Fruit fly (Drosophila melanogaster) whole organism, embryonic: ENCODE measurements around the gene Ifrd1.

Source experiments
- Adf1 ChIP-seq: fragments of 200-800 bp; sonication (Bioruptor generic); IDR thresholded peaks from 2 replicates; pipeline ENCODE4 v1.3.6; 2022; ENCODE audit warnings: missing biosample characterization, missing genetic modification characterization
- CG10209 ChIP-seq: fragments of 200-800 bp; sonication (Bioruptor generic); optimal IDR thresholded peaks from 3 replicates; lab custom pipeline; 2017; ENCODE audit warnings: missing biosample characterization, mild to moderate bottlenecking, missing genetic modification characterization, missing genetic modification reagents
- CG10267 ChIP-seq: fragments of 200-800 bp; sonication (Bioruptor generic); optimal IDR thresholded peaks from 2 replicates; lab custom pipeline; 2018; ENCODE audit warnings: missing biosample characterization, mild to moderate bottlenecking, missing genetic modification characterization, moderate library complexity
- CG10321 ChIP-seq: fragments of 200-800 bp; sonication (Bioruptor generic); IDR thresholded peaks from 2 replicates; pipeline ENCODE4 v1.3.6; 2022; ENCODE audit warnings: missing biosample characterization, missing genetic modification characterization
- CG12071 ChIP-seq: fragments of 200-800 bp; sonication (Bioruptor generic); optimal IDR thresholded peaks from 3 replicates; lab custom pipeline; 2018; ENCODE audit warnings: missing biosample characterization, mild to moderate bottlenecking, missing genetic modification characterization
- CG12155 ChIP-seq: fragments of 200-800 bp; sonication (Bioruptor generic); optimal IDR thresholded peaks from 3 replicates; lab custom pipeline; 2016; ENCODE audit warnings: missing biosample characterization, missing genetic modification characterization
- CG12769 ChIP-seq: fragments of 200-800 bp; sonication (Bioruptor generic); optimal IDR thresholded peaks from 2 replicates; lab custom pipeline; 2019; ENCODE audit warnings: missing biosample characterization, mild to moderate bottlenecking, missing genetic modification characterization, moderate library complexity
- CG14014 ChIP-seq: fragments of 200-800 bp; sonication (Bioruptor generic); IDR thresholded peaks from 2 replicates; pipeline ENCODE4 v1.3.6; 2022; ENCODE audit warnings: missing biosample characterization, missing genetic modification characterization
- CG15514 ChIP-seq: fragments of 200-800 bp; sonication (Bioruptor generic); optimal IDR thresholded peaks from 3 replicates; lab custom pipeline; 2017; ENCODE audit warnings: missing biosample characterization, missing genetic modification characterization, mild to moderate bottlenecking, moderate library complexity, missing genetic modification reagents
- CG2712 ChIP-seq: fragments of 200-800 bp; optimal IDR thresholded peaks from 3 replicates; lab custom pipeline; 2019; ENCODE audit warnings: missing biosample characterization, mild to moderate bottlenecking, missing genetic modification characterization, moderate library complexity
- CG30020 ChIP-seq: fragments of 200-800 bp; optimal IDR thresholded peaks from 2 replicates; lab custom pipeline; 2019; ENCODE audit warnings: missing biosample characterization, mild to moderate bottlenecking, missing genetic modification characterization, moderate library complexity
- CG3065 ChIP-seq: fragments of 200-800 bp; sonication (Bioruptor generic); optimal IDR thresholded peaks from 2 replicates; lab custom pipeline; 2016; ENCODE audit warnings: missing biosample characterization, missing genetic modification characterization
- CG32772 ChIP-seq: fragments of 200-800 bp; sonication (Bioruptor generic); IDR thresholded peaks from 2 replicates; pipeline ENCODE4 v1.3.6; 2022; ENCODE audit warnings: missing biosample characterization, missing genetic modification characterization
- CG3726 ChIP-seq: fragments of 200-800 bp; sonication (Bioruptor generic); IDR thresholded peaks from 3 replicates; pipeline ENCODE4, ENCODE4 v1.3.6; 2022; ENCODE audit warnings: missing biosample characterization, missing genetic modification characterization
- CG4282 ChIP-seq: fragments of 200-800 bp; sonication (Bioruptor generic); optimal IDR thresholded peaks from 2 replicates; lab custom pipeline; 2016; ENCODE audit warnings: missing biosample characterization, missing genetic modification characterization
- CG7372 ChIP-seq: fragments of 200-800 bp; sonication (Bioruptor generic); IDR thresholded peaks from 2 replicates; pipeline ENCODE4 v1.3.6; 2022; ENCODE audit warnings: missing biosample characterization, missing genetic modification characterization
- CG7987 ChIP-seq: fragments of 200-800 bp; sonication (Bioruptor generic); optimal IDR thresholded peaks from 2 replicates; lab custom pipeline; 2018; ENCODE audit warnings: missing biosample characterization, mild to moderate bottlenecking, missing genetic modification characterization, moderate library complexity
- CG9876 ChIP-seq: fragments of 200-800 bp; sonication (Bioruptor generic); optimal IDR thresholded peaks from 2 replicates; lab custom pipeline; 2016; ENCODE audit warnings: missing biosample characterization, missing genetic modification characterization
- Camta ChIP-seq: fragments of 200-800 bp; sonication (Bioruptor generic); optimal IDR thresholded peaks from 2 replicates; lab custom pipeline; 2016; ENCODE audit warnings: missing biosample characterization, missing genetic modification characterization
- E2f2 ChIP-seq: fragments of 200-800 bp; sonication (Bioruptor generic); IDR thresholded peaks from 2 replicates; pipeline ENCODE4 v1.3.6; 2022; ENCODE audit warnings: missing biosample characterization, missing genetic modification characterization
- ERR ChIP-seq: fragments of 200-800 bp; sonication (Bioruptor generic); optimal IDR thresholded peaks from 2 replicates; lab custom pipeline; 2016; ENCODE audit warnings: missing biosample characterization, missing genetic modification characterization
- Eip74EF ChIP-seq, 2 experiments: fragments of 200-800 bp in 1 of 2; fragments of >200 bp in 1 of 2; sonication (Bioruptor generic) in 1 of 2; optimal IDR thresholded peaks; 2 replicates each; lab custom pipeline; 2017 to 2019; ENCODE audit warnings: missing biosample characterization in 2 of 2, missing genetic modification characterization in 2 of 2, mild to moderate bottlenecking in 1 of 2, moderate library complexity in 1 of 2
- Gug ChIP-seq: fragments of 200-800 bp; sonication (Bioruptor generic); IDR thresholded peaks from 4 replicates; pipeline ENCODE4 v1.3.6; 2022; ENCODE audit warnings: missing biosample characterization, missing genetic modification characterization
- HHEX ChIP-seq: fragments of 200-800 bp; sonication (Bioruptor generic); optimal IDR thresholded peaks from 3 replicates; lab custom pipeline; 2017; ENCODE audit warnings: missing biosample characterization, mild to moderate bottlenecking, missing genetic modification characterization, missing genetic modification reagents
- Hr3 ChIP-seq: fragments of 200-800 bp; sonication (Bioruptor generic); optimal IDR thresholded peaks from 3 replicates; lab custom pipeline; 2016; ENCODE audit warnings: missing biosample characterization, missing genetic modification characterization
- MBD-R2 ChIP-seq: fragments of 200-800 bp; sonication (Bioruptor generic); IDR thresholded peaks from 2 replicates; pipeline ENCODE4 v1.3.6; 2022; ENCODE audit warnings: missing biosample characterization, missing genetic modification characterization
- Mad ChIP-seq: fragments of 200-800 bp; sonication (Bioruptor generic); optimal IDR thresholded peaks from 2 replicates; lab custom pipeline; 2016; ENCODE audit warnings: missing biosample characterization, missing genetic modification characterization
- NFAT ChIP-seq: fragments of 200-800 bp; sonication (Bioruptor generic); IDR thresholded peaks from 2 replicates; pipeline ENCODE4 v1.3.6; 2022; ENCODE audit warnings: missing biosample characterization, missing genetic modification characterization
- Neu2 ChIP-seq: fragments of 200-800 bp; sonication (Bioruptor generic); optimal IDR thresholded peaks from 3 replicates; lab custom pipeline; 2016; ENCODE audit warnings: missing biosample characterization, missing genetic modification characterization, borderline replicate concordance
- Optix ChIP-seq: fragments of 200-800 bp; sonication (Bioruptor generic); IDR thresholded peaks from 3 replicates; pipeline ENCODE4 v1.3.6; 2022; ENCODE audit warnings: missing biosample characterization, missing genetic modification characterization
- Side ChIP-seq: fragments of 200-800 bp; sonication (Bioruptor generic); optimal IDR thresholded peaks from 2 replicates; lab custom pipeline; 2016; ENCODE audit warnings: missing biosample characterization, missing genetic modification characterization
- Trl ChIP-seq, 3 experiments: fragments of >200 bp in 2 of 3; fragments of 200-800 bp in 1 of 3; sonication (Bioruptor generic) in 1 of 3; optimal IDR thresholded peaks; 2 replicates in 1 of 3; 3 replicates in 2 of 3; lab custom pipeline; 2016 to 2017; ENCODE audit warnings: missing biosample characterization in 1 of 3, missing genetic modification characterization in 1 of 3
- Vsx1 ChIP-seq: fragments of 200-800 bp; sonication (Bioruptor generic); optimal IDR thresholded peaks from 2 replicates; lab custom pipeline; 2017; ENCODE audit warnings: missing biosample characterization, mild to moderate bottlenecking, missing genetic modification characterization, missing genetic modification reagents
- chif ChIP-seq, 2 experiments: fragments of 200-800 bp; sonication (Bioruptor generic); optimal IDR thresholded peaks; 3 replicates each; lab custom pipeline; 2016; ENCODE audit warnings: missing biosample characterization in 2 of 2, missing genetic modification characterization in 2 of 2
- ci ChIP-seq: fragments of 200-800 bp; sonication (Bioruptor generic); IDR thresholded peaks from 3 replicates; pipeline ENCODE4 v1.3.6; 2022; ENCODE audit warnings: missing biosample characterization, missing genetic modification characterization
- crc ChIP-seq: fragments of 200-800 bp; sonication (Bioruptor generic); optimal IDR thresholded peaks from 2 replicates; lab custom pipeline; 2016; ENCODE audit warnings: missing biosample characterization, missing genetic modification characterization
- da ChIP-seq: fragments of 200-800 bp; sonication (Bioruptor generic); optimal IDR thresholded peaks from 2 replicates; lab custom pipeline; 2016; ENCODE audit warnings: missing biosample characterization, missing genetic modification characterization
- exex ChIP-seq: fragments of 200-800 bp; sonication (Bioruptor generic); optimal IDR thresholded peaks from 4 replicates; lab custom pipeline; 2018; ENCODE audit warnings: missing biosample characterization, mild to moderate bottlenecking, missing genetic modification characterization, moderate library complexity
- fd64A ChIP-seq: fragments of 200-800 bp; sonication (Bioruptor generic); optimal IDR thresholded peaks from 3 replicates; lab custom pipeline; 2018; ENCODE audit warnings: missing biosample characterization, mild to moderate bottlenecking, missing genetic modification characterization
- ftz-f1 ChIP-seq: fragments of 200-800 bp; sonication (Bioruptor generic); optimal IDR thresholded peaks from 2 replicates; lab custom pipeline; 2016; ENCODE audit warnings: missing biosample characterization, missing genetic modification characterization
- grn ChIP-seq: fragments of 200-800 bp; sonication (Bioruptor generic); optimal IDR thresholded peaks from 3 replicates; lab custom pipeline; 2017; ENCODE audit warnings: missing biosample characterization, missing genetic modification characterization
- her ChIP-seq: fragments of 200-800 bp; sonication (Bioruptor generic); optimal IDR thresholded peaks from 2 replicates; lab custom pipeline; 2016; ENCODE audit warnings: missing biosample characterization, missing genetic modification characterization
- inv ChIP-seq: fragments of 200-800 bp; sonication (Bioruptor generic); IDR thresholded peaks from 2 replicates; pipeline ENCODE4 v1.3.6; 2022; ENCODE audit warnings: missing biosample characterization, missing genetic modification characterization; ENCODE audit not compliant: partially characterized antibody
- knrl ChIP-seq: fragments of 200-800 bp; sonication (Bioruptor generic); IDR thresholded peaks from 3 replicates; pipeline ENCODE4 v1.3.6; 2022; ENCODE audit warnings: missing biosample characterization, missing genetic modification characterization; ENCODE audit not compliant: partially characterized antibody
- psq ChIP-seq: fragments of 200-800 bp; sonication (Bioruptor generic); optimal IDR thresholded peaks from 2 replicates; lab custom pipeline; 2017; ENCODE audit warnings: missing biosample characterization, missing genetic modification characterization
- sens ChIP-seq: fragments of 200-800 bp; sonication (Bioruptor generic); peaks from one replicate; lab custom pipeline; 2016; ENCODE audit warnings: missing biosample characterization, missing genetic modification characterization
- tin ChIP-seq: fragments of 200-800 bp; sonication (Bioruptor generic); optimal IDR thresholded peaks from 3 replicates; lab custom pipeline; 2016; ENCODE audit warnings: missing biosample characterization, missing genetic modification characterization
- tll ChIP-seq, 2 experiments: fragments of 200-800 bp in 1 of 2; fragments of >200 bp in 1 of 2; sonication (Bioruptor generic) in 1 of 2; optimal IDR thresholded peaks; 2 replicates each; lab custom pipeline; 2017 to 2019; ENCODE audit warnings: missing biosample characterization in 2 of 2, missing genetic modification characterization in 2 of 2, mild to moderate bottlenecking in 1 of 2, moderate library complexity in 1 of 2
- trh ChIP-seq: fragments of 200-800 bp; sonication (Bioruptor generic); optimal IDR thresholded peaks from 2 replicates; lab custom pipeline; 2016; ENCODE audit warnings: missing biosample characterization, missing genetic modification characterization
- zen ChIP-seq: fragments of 200-800 bp; sonication (Bioruptor generic); optimal IDR thresholded peaks from 3 replicates; lab custom pipeline; 2018; ENCODE audit warnings: missing biosample characterization, mild to moderate bottlenecking, missing genetic modification characterization, moderate library complexity

The Ifrd1 gene

DNA sequence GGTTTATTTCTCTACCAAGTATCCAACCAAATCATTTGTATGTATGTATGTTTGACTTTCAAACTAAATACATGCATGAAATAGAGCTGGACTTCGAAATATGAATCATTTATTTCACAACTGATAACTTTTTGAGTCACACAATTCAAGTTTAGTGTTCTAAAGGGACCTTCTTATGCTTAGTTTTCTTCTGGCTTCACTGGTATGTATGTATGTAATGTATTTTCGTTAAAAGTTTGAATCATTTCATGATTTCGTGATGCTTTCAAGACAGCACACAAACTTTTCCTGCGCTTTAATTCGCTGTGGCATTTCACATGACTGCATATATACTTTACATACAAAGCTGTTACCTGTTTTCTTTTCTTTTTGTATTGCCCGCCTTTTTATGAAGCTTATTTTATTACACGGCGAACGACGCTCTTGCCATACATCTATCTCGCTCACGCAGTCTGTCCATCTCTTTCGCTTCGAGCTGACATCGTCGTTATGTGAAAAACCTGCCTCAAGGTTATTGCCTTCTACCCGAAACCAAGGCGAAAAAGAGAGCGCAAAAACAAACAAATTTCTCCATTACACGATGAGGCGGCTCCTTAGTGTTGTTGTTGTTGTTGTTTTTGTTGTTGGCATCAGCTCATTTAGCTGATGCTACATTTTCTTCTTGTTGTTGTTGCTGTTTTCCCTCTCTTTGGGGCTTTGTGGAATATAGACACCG lies 34.3 kb upstream of the Ifrd1 start (continued):
- no peak for TF ChIP-seq crc
- TF ChIP-seq chif (GFP tag; optimal IDR thresholded peaks at IDR 0.05; lab: Kevin White, UChicago) = no peak
- TF ChIP-seq CG15514 (GFP tag; lab: Kevin White, UChicago) = no peak
- no peak for TF ChIP-seq Optix (GFP tag; lab: Robert Waterston, UW)
- no peak for TF ChIP-seq exex (tag; lab: Kevin White, UChicago)
- TF ChIP-seq NFAT (GFP tag; lab: Robert Waterston, UW) = no peak
- no peak for TF ChIP-seq Hr3 (GFP tag; lab: Kevin White, UChicago)
- TF ChIP-seq CG7987 (GFP tag; lab: Kevin White, UChicago) = no peak
- TF ChIP-seq zen (tag; lab: Kevin White, UChicago) = no peak
- TF ChIP-seq ftz-f1 (GFP tag; lab: Kevin White, UChicago) = peak; percentile 73
- no peak for TF ChIP-seq inv
- no peak for TF ChIP-seq HHEX
- TF ChIP-seq Neu2 = no peak
- TF ChIP-seq CG10267 = no peak
- TF ChIP-seq Adf1 (GFP tag; lab: Robert Waterston, UW) = no peak
- peak in 1 of 2 experiments; percentile 21 for TF ChIP-seq tll (GFP tag; optimal IDR thresholded peaks at IDR 0.05; lab: Kevin White, UChicago)
- TF ChIP-seq CG10321 (GFP tag; lab: Robert Waterston, UW) = 0 out of 2 replicates have a peak, but pooled peaks have one; percentile 32
- TF ChIP-seq da (GFP tag; lab: Kevin White, UChicago) = no peak
- no peak for TF ChIP-seq Side (GFP tag; lab: Kevin White, UChicago)
- no peak for TF ChIP-seq CG3726 (GFP tag; lab: Robert Waterston, UW)
- TF ChIP-seq CG2712 (tag; lab: Kevin White, UChicago) = no peak
- no peak; the same call in 1 of the 2 replicates for TF ChIP-seq CG14014 (GFP tag; lab: Robert Waterston, UW)
- no peak for TF ChIP-seq CG32772 (GFP tag; lab: Robert Waterston, UW)
- TF ChIP-seq Gug = no peak
- no peak for TF ChIP-seq trh
- no peak for TF ChIP-seq fd64A (GFP tag; lab: Kevin White, UChicago)
- TF ChIP-seq CG9876 (GFP tag; lab: Kevin White, UChicago) = no peak
- no peak for TF ChIP-seq Mad (GFP tag; lab: Kevin White, UChicago)
- peak; percentile 61 for TF ChIP-seq sens
- TF ChIP-seq Camta (GFP tag; lab: Kevin White, UChicago) = no peak
- TF ChIP-seq psq (GFP tag; lab: Kevin White, UChicago) = peak; percentile 7
- TF ChIP-seq MBD-R2 (GFP tag; lab: Robert Waterston, UW) = no peak
- no peak for TF ChIP-seq ERR (GFP tag; lab: Kevin White, UChicago)
- no peak for TF ChIP-seq CG30020 (tag; lab: Kevin White, UChicago)
- TF ChIP-seq grn (GFP tag; lab: Kevin White, UChicago) = no peak
- no peak for TF ChIP-seq CG3065
- TF ChIP-seq ci (GFP tag; lab: Robert Waterston, UW) = no peak; the same call in 2 of the 3 replicates
- TF ChIP-seq Eip74EF (GFP tag; optimal IDR thresholded peaks at IDR 0.05; lab: Kevin White, UChicago) = no peak
- TF ChIP-seq CG10209 (GFP tag; lab: Kevin White, UChicago) = no peak
- no peak for TF ChIP-seq tin (GFP tag; lab: Kevin White, UChicago)
- peak; percentile 66 for TF ChIP-seq Vsx1 (GFP tag; lab: Kevin White, UChicago)
- TF ChIP-seq CG12071 (GFP tag; lab: Kevin White, UChicago) = no peak
- no peak for TF ChIP-seq her (GFP tag; lab: Kevin White, UChicago)
- TF ChIP-seq E2f2 (GFP tag; lab: Robert Waterston, UW) = peak; percentile 18; the same call in 1 of the 2 replicates
- TF ChIP-seq CG4282 (GFP tag; lab: Kevin White, UChicago) = no peak
- peak; percentile 48 for TF ChIP-seq CG12769 (tag; lab: Kevin White, UChicago)
- no peak for TF ChIP-seq CG7372 (GFP tag; lab: Robert Waterston, UW)
- TF ChIP-seq knrl = no peak
- no peak for TF ChIP-seq CG12155 (GFP tag; lab: Kevin White, UChicago)
- TF ChIP-seq Trl (optimal IDR thresholded peaks at IDR 0.05; lab: Kevin White, UChicago) = peak in 1 of 2 experiments; percentile 22
- TF ChIP-seq Trl (GFP tag; optimal IDR thresholded peaks at IDR 0.05; lab: Kevin White, UChicago) = no peak
